Worm (Caenorhabditis elegans): ENCODE measurements around the gene sms-2.

DNA sequence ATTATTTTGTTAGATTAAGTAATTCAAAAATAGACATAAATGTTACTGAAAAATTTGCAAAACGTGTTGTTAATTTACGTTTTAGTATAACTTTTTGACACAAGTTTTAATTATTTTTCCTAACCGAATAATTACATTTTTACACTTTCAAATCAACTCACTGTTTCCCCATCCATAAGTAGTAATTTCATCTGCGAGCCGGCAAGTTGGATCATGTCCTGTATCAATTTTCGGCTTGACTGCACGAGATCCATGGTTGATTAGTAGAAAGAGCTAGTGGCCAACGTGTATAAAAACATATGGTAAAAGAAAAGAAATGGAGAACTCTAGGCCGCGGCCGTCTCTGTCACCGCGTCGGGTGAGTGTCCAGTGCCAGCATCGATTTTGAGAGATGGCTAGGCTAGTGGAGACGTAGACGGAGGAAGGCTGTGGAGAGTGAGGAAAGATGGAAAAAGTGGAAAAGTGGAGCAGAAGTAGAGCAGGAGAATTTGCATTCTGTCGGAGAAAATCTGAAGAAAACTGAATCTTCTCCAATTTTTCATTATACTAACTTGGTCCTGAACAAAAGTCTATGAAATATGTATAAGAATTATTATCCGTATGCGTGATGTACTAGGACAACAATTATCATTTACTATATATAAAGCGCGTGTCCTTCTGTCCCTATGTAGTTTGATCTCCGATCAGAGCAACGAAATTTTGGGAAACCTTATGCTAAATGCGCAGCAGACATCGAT, 26.0 kb upstream of the sms-2 start, which contains the start of gene vps-45:
- TF ChIP-seq elt-3 (tag; optimal IDR thresholded peaks at IDR 0.05) (no peak), lsy-2 (tag; optimal IDR thresholded peaks at IDR 0.05) (peak; percentile 24 to 56), nhr-28 (tag; optimal IDR thresholded peaks at IDR 0.05) (no peak), ztf-11 (tag; optimal IDR thresholded peaks at IDR 0.05) (no peak), hlh-17 (GFP tag; optimal IDR thresholded peaks at IDR 0.05; ENCODE audit: borderline replicate concordance) (no peak), pag-3 (tag; optimal IDR thresholded peaks at IDR 0.05; ENCODE audit: borderline replicate concordance, insufficient read depth) (no peak), pqm-1 (tag; optimal IDR thresholded peaks at IDR 0.05) (no peak)
